Worm (Caenorhabditis elegans): Measurements from ENCODE around the gene gfat-2.

The gfat-2 gene

DNA sequence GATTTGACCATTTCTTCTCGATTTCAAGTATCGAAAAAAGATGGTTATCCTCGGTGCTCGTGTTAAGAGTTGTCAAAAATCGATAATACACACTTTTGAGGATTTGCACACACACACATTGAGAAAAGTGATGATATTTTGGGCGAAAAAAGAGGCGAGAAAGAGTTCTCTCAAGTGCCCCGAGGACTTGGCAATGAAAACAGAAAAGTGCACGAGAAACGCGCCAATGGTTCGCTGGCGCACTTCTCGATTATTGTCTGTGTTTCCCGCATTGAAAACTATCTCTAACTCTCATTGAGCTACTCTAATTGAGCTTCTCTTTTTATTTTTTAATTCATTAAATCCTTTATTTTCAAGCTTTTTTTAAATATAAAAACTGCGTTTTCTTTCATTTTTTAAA lies 23.7 kb downstream of the gfat-2 start:
- no peak for TF ChIP-seq ets-7 (tag; optimal IDR thresholded peaks at IDR 0.05)
- TF ChIP-seq hmbx-1 (tag; optimal IDR thresholded peaks at IDR 0.05) = no peak
- TF ChIP-seq scrt-1 (GFP tag; IDR thresholded peaks at IDR 0.05) = no peak
- TF ChIP-seq tbx-37 (GFP tag; conservative IDR thresholded peaks at IDR 0.05) = no peak
- TF ChIP-seq tra-4 (tag; optimal IDR thresholded peaks at IDR 0.05) = no peak
- TF ChIP-seq ama-1 (optimal IDR thresholded peaks at IDR 0.05) = no peak
- TF ChIP-seq flt-1 (GFP tag; IDR thresholded peaks at IDR 0.05) = no peak
- no peak for TF ChIP-seq hmg-4 (GFP tag; optimal IDR thresholded peaks at IDR 0.05)
- no peak for TF ChIP-seq tbx-11 (GFP tag; IDR thresholded peaks at IDR 0.05)
- TF ChIP-seq hnd-1 (tag; optimal IDR thresholded peaks at IDR 0.05) = no peak
- TF ChIP-seq F13C5.2 (tag; optimal IDR thresholded peaks at IDR 0.05) = no peak
- no peak for TF ChIP-seq aly-1 (tag; optimal IDR thresholded peaks at IDR 0.05)
- no peak for TF ChIP-seq ceh-13 (GFP tag; optimal IDR thresholded peaks at IDR 0.05)
- no peak for TF ChIP-seq B0310.2 (tag; optimal IDR thresholded peaks at IDR 0.05)
- TF ChIP-seq pes-1 (GFP tag; IDR thresholded peaks at IDR 0.05) = no peak
- no peak for TF ChIP-seq ceh-36 (tag; optimal IDR thresholded peaks at IDR 0.05)
- no peak for TF ChIP-seq sea-1 (GFP tag; conservative IDR thresholded peaks at IDR 0.05)

- TF ChIP-seq F13C5.2 (tag; optimal IDR thresholded peaks at IDR 0.05) = no peak
- no peak for TF ChIP-seq hmg-4 (GFP tag; optimal IDR thresholded peaks at IDR 0.05)
- no peak for TF ChIP-seq ceh-13 (GFP tag; optimal IDR thresholded peaks at IDR 0.05)
- no peak for TF ChIP-seq scrt-1 (GFP tag; IDR thresholded peaks at IDR 0.05)
- TF ChIP-seq tbx-11 (GFP tag; IDR thresholded peaks at IDR 0.05) = no peak
- TF ChIP-seq tra-4 (tag; optimal IDR thresholded peaks at IDR 0.05) = no peak
- no peak for TF ChIP-seq ama-1 (optimal IDR thresholded peaks at IDR 0.05)
- TF ChIP-seq aly-1 (tag; optimal IDR thresholded peaks at IDR 0.05) = no peak
- no peak for TF ChIP-seq ets-7 (tag; optimal IDR thresholded peaks at IDR 0.05)
Measured at ce11 chrIV:11434575-11434974, 24.5 kb downstream of the gfat-2 start.

DNA sequence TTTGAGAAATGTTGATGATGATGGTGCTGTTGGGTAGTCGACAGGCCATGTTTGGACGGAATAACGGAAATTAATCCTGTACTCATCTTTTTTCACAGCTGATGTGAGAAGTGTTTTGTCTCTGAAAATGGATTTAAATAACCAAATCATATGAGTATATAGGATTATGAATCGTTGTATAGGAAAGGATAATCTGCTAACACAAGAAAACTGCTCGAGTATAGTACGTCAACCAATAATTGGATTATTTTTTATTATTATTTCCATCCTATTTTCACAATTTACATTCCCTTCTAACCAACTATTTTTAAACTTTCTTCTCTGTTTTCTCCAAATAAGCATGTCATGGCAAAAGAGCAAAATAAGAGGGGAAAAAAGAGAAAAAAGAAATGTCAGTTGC lies 25.7 kb downstream of the gfat-2 start:
- no peak for TF ChIP-seq hmg-4 (GFP tag; optimal IDR thresholded peaks at IDR 0.05)
- no peak for TF ChIP-seq scrt-1 (GFP tag; IDR thresholded peaks at IDR 0.05)
- no peak for TF ChIP-seq ceh-36 (tag; optimal IDR thresholded peaks at IDR 0.05)
- no peak for TF ChIP-seq tra-4 (tag; optimal IDR thresholded peaks at IDR 0.05)
- TF ChIP-seq hnd-1 (tag; optimal IDR thresholded peaks at IDR 0.05) = no peak
- no peak for TF ChIP-seq pes-1 (GFP tag; IDR thresholded peaks at IDR 0.05)
- no peak for TF ChIP-seq ama-1 (optimal IDR thresholded peaks at IDR 0.05)
- TF ChIP-seq hmbx-1 (tag; optimal IDR thresholded peaks at IDR 0.05) = no peak
- TF ChIP-seq tbx-11 (GFP tag; IDR thresholded peaks at IDR 0.05) = no peak
- no peak for TF ChIP-seq B0310.2 (tag; optimal IDR thresholded peaks at IDR 0.05)

DNA sequence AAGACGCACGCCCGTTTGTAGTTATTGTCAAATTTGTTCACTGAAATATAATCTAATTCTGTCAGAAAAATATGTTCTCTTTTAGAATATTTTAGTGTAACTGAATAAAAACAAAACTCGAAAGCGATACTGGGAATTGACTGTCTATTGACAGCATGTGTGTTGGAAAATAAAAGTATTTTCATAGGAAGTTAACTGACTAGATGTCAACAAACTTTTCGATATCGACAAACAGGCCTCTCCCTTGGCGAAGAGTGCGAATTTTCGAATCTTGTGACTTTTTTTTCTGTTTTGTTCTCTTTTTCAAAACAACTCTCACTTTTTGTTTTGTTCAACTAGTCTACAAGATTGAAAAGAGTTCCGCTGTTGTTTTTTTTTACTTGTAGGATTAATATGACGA lies 28.2 kb downstream of the gfat-2 start:
- TF ChIP-seq tbx-11 (GFP tag; IDR thresholded peaks at IDR 0.05) = no peak
- no peak for TF ChIP-seq flt-1 (GFP tag; IDR thresholded peaks at IDR 0.05)
- no peak for TF ChIP-seq ama-1 (optimal IDR thresholded peaks at IDR 0.05)
- no peak for TF ChIP-seq sea-1 (GFP tag; conservative IDR thresholded peaks at IDR 0.05)
- no peak for TF ChIP-seq hmg-4 (GFP tag; optimal IDR thresholded peaks at IDR 0.05)
- no peak for TF ChIP-seq tbx-37 (GFP tag; conservative IDR thresholded peaks at IDR 0.05)
- no peak for TF ChIP-seq ceh-13 (GFP tag; optimal IDR thresholded peaks at IDR 0.05)
- TF ChIP-seq hmbx-1 (tag; optimal IDR thresholded peaks at IDR 0.05) = no peak

DNA sequence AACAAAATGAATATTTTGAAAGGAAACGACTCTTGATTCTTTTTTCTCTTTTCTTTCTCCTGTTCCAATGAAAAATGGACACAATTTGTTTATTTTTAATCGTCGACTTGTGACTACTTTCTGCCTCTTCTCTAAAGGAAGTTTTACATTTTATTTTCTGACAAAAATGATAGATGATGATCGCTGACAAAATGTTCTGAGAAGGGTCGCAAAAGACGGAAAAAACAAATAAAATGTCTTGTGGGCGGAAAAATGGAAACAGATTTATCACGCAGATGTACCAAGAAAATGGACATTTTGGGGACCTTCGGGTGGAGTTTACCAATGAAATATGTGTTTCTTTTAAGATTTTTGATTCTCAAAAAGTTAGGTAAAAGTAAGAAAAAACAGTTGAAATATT lies 42.9 kb downstream of the gfat-2 start:
- TF ChIP-seq hmbx-1 (tag; optimal IDR thresholded peaks at IDR 0.05) (no peak), F13C5.2 (tag; optimal IDR thresholded peaks at IDR 0.05) (no peak), sea-1 (GFP tag; conservative IDR thresholded peaks at IDR 0.05) (no peak), tbx-11 (GFP tag; IDR thresholded peaks at IDR 0.05) (no peak), ceh-36 (tag; optimal IDR thresholded peaks at IDR 0.05) (no peak), B0310.2 (tag; optimal IDR thresholded peaks at IDR 0.05) (no peak)

DNA sequence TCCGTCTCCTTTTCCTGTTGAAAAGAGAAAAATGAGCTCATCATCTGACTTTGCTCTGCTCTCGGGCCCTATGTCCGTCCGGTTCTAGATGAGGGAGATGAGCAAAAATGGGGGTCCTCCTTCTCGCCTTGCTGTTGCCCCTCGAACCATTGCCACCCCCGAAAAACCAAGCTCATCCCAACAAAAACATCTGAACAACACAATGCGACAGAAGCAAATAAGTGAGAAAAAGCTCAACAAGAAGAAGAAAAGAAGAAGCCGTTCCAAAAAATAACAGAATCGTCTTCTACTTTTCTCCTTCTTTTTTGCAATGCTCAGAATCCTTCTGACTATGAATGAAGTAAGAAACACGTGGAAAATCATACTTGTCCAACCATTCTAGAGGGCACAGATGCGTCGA lies 45.8 kb downstream of the gfat-2 start:
- TF ChIP-seq hmg-4 (GFP tag; optimal IDR thresholded peaks at IDR 0.05) (no peak), tra-4 (tag; optimal IDR thresholded peaks at IDR 0.05) (no peak), sea-1 (GFP tag; conservative IDR thresholded peaks at IDR 0.05) (no peak), F13C5.2 (tag; optimal IDR thresholded peaks at IDR 0.05) (no peak), flt-1 (GFP tag; IDR thresholded peaks at IDR 0.05) (no peak), hnd-1 (tag; optimal IDR thresholded peaks at IDR 0.05) (no peak), scrt-1 (GFP tag; IDR thresholded peaks at IDR 0.05) (no peak), ets-7 (tag; optimal IDR thresholded peaks at IDR 0.05) (no peak), hmbx-1 (tag; optimal IDR thresholded peaks at IDR 0.05) (no peak), ceh-13 (GFP tag; optimal IDR thresholded peaks at IDR 0.05) (no peak)

DNA sequence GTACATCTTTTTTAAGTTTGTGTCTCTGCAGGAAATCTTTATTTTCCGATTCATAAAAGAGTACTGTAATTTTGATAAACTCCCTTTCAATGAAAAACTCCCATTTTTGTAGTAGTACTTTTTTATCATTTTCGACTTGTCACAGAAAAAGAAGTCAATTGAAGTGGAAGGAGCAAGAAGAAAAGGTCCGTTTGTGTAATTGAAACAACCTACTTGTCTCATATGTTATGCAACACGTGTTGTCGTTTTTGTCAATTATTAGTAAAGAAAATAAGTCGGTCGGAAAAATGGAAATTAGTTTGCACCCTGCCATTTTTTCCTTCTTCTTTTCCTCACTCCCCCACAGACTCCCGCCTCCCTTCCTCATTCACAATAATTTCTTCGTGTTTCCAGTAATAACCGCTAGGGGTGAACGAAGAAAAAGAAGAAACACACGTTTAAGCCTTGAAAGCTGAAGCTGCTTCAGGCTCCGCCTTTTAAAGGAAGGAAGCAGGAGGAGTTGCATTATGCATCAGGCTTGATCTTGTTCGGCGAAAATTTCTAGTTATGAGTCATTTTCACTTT lies 48.8 kb downstream of the gfat-2 start:
- TF ChIP-seq ets-7 (tag; optimal IDR thresholded peaks at IDR 0.05) (no peak), pes-1 (GFP tag; IDR thresholded peaks at IDR 0.05) (no peak), scrt-1 (GFP tag; IDR thresholded peaks at IDR 0.05) (no peak), flt-1 (GFP tag; IDR thresholded peaks at IDR 0.05) (no peak), tra-4 (tag; optimal IDR thresholded peaks at IDR 0.05) (no peak), sea-1 (GFP tag; conservative IDR thresholded peaks at IDR 0.05) (no peak), hnd-1 (tag; optimal IDR thresholded peaks at IDR 0.05) (no peak), aly-1 (tag; optimal IDR thresholded peaks at IDR 0.05) (no peak), ceh-36 (tag; optimal IDR thresholded peaks at IDR 0.05) (no peak)

DNA sequence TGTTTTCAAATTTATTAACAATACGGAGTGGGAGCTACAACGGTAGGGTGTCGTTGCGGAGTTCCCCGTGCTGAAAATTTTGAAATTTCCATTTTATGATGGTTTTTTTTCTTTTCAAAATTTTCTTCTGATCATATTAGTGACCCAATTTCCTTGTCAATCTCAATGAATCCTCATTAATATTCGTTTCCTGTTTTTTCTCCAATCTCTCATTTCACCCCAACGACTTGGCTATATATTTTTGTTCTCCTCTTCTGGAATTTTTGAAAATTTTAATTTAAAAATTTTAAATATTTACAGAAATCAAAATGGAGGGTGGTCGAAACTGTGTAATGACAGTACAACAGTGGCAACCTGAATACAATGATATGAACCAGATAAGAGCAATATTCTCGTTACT lies 49.7 kb downstream of the gfat-2 start, which contains the start of gene npr-3:
Gene npr-3, plus strand, starts transcription at position 301 of the 400 bp plus-strand sequence.
- TF ChIP-seq tra-4 (tag; optimal IDR thresholded peaks at IDR 0.05) (no peak), ceh-36 (tag; optimal IDR thresholded peaks at IDR 0.05) (no peak), hnd-1 (tag; optimal IDR thresholded peaks at IDR 0.05) (no peak), F13C5.2 (tag; optimal IDR thresholded peaks at IDR 0.05) (no peak), ets-7 (tag; optimal IDR thresholded peaks at IDR 0.05) (no peak), pes-1 (GFP tag; IDR thresholded peaks at IDR 0.05) (no peak), aly-1 (tag; optimal IDR thresholded peaks at IDR 0.05) (no peak), tbx-11 (GFP tag; IDR thresholded peaks at IDR 0.05) (no peak), hmg-4 (GFP tag; optimal IDR thresholded peaks at IDR 0.05) (no peak)
